Worm (Caenorhabditis elegans): ENCODE measurements around the gene K09C6.2.
A peak's percentile ranks its signal among the peaks of the same experiment; 100 is the strongest.

ce11 chrV:858841-859456 lies 2.3 kb downstream of the K09C6.2 start:
- TF ChIP-seq hmbx-1 (tag; optimal IDR thresholded peaks at IDR 0.05) (no peak), flt-1 (GFP tag; IDR thresholded peaks at IDR 0.05) (peak; percentile 44; the same call in 1 of the 2 replicates), hnd-1 (tag; optimal IDR thresholded peaks at IDR 0.05) (no peak), ama-1 (optimal IDR thresholded peaks at IDR 0.05) (no peak), sea-1 (GFP tag; conservative IDR thresholded peaks at IDR 0.05) (no peak), scrt-1 (GFP tag; IDR thresholded peaks at IDR 0.05) (no peak), ceh-36 (tag; optimal IDR thresholded peaks at IDR 0.05) (no peak), tbx-11 (GFP tag; IDR thresholded peaks at IDR 0.05) (no peak), tra-4 (tag; optimal IDR thresholded peaks at IDR 0.05) (no peak), aly-1 (tag; optimal IDR thresholded peaks at IDR 0.05) (no peak), F13C5.2 (tag; optimal IDR thresholded peaks at IDR 0.05) (no peak), ceh-13 (GFP tag; optimal IDR thresholded peaks at IDR 0.05) (no peak)
